Worm (Caenorhabditis elegans) whole organism, L2 larva: ENCODE data around the gene srh-220.

Source experiments
- C34F6.9 ChIP-seq: fragments of 150-350 bp; optimal IDR thresholded peaks from 2 replicates; lab custom pipeline; 2014; ENCODE audit warnings: missing biosample characterization, missing genetic modification characterization
- F13H6.1 ChIP-seq: sonication (generic microtip); optimal IDR thresholded peaks from 2 replicates; lab custom pipeline; 2016; ENCODE audit warnings: missing genetic modification characterization, missing compliant biosample characterization
- R02D3.7 ChIP-seq: fragments of 150-350 bp; optimal IDR thresholded peaks from 2 replicates; lab custom pipeline; 2014; ENCODE audit warnings: missing biosample characterization, missing genetic modification characterization
- Y55F3AM.14 ChIP-seq: fragments of 200-800 bp; sonication (Bioruptor generic); optimal IDR thresholded peaks from 2 replicates; lab custom pipeline; 2018; ENCODE audit warnings: mild to moderate bottlenecking, missing genetic modification characterization, missing compliant biosample characterization
- alr-1 ChIP-seq: fragments of 150-350 bp; optimal IDR thresholded peaks from 2 replicates; lab custom pipeline; 2014; ENCODE audit warnings: missing biosample characterization, missing genetic modification characterization
- ama-1 ChIP-seq: fragments of 150-350 bp; optimal IDR thresholded peaks from 2 replicates; lab custom pipeline; 2018; ENCODE audit warnings: inconsistent platforms
- blmp-1 ChIP-seq: sonication (generic microtip); optimal IDR thresholded peaks from 2 replicates; lab custom pipeline; 2017; ENCODE audit warnings: missing genetic modification characterization, mild to moderate bottlenecking, missing compliant biosample characterization, antibody characterized with exemption, moderate library complexity; ENCODE audit not compliant: insufficient read depth
- ceh-16 ChIP-seq: fragments of 150-350 bp; optimal IDR thresholded peaks from 2 replicates; lab custom pipeline; 2014; ENCODE audit warnings: missing biosample characterization, missing genetic modification characterization
- crh-2 ChIP-seq: sonication (generic microtip); optimal IDR thresholded peaks from 2 replicates; lab custom pipeline; 2017; ENCODE audit warnings: missing biosample characterization, missing genetic modification characterization
- egl-27 ChIP-seq: sonication (generic microtip); optimal IDR thresholded peaks from 3 replicates; lab custom pipeline; 2017; ENCODE audit warnings: missing biosample characterization, missing genetic modification reagents, missing genetic modification characterization
- elt-1 ChIP-seq: fragments of 150-350 bp; optimal IDR thresholded peaks from 2 replicates; lab custom pipeline; 2014; ENCODE audit warnings: missing biosample characterization, missing genetic modification characterization
- elt-3 ChIP-seq: sonication (generic microtip); optimal IDR thresholded peaks from 2 replicates; lab custom pipeline; 2017; ENCODE audit warnings: missing biosample characterization, missing genetic modification characterization
- fos-1 ChIP-seq: fragments of 150-350 bp; optimal IDR thresholded peaks from 2 replicates; lab custom pipeline; 2014; ENCODE audit warnings: missing biosample characterization, missing genetic modification characterization
- gmeb-1 ChIP-seq: fragments of 150-350 bp; optimal IDR thresholded peaks from 2 replicates; lab custom pipeline; 2014; ENCODE audit warnings: missing biosample characterization, missing genetic modification characterization
- lin-11 ChIP-seq: fragments of 150-350 bp; sonication (generic microtip); optimal IDR thresholded peaks from 2 replicates; lab custom pipeline; 2014; ENCODE audit warnings: missing biosample characterization, missing genetic modification characterization, inconsistent platforms, mixed read lengths
- lin-13 ChIP-seq: fragments of 150-350 bp; optimal IDR thresholded peaks from 2 replicates; lab custom pipeline; 2014; ENCODE audit warnings: missing biosample characterization, missing genetic modification reagents, missing genetic modification characterization
- lin-39 ChIP-seq: fragments of 150-350 bp; optimal IDR thresholded peaks from 2 replicates; lab custom pipeline; 2014; ENCODE audit warnings: missing biosample characterization, missing genetic modification reagents, missing genetic modification characterization
- lsy-2 ChIP-seq, 2 experiments: fragments of 150-350 bp in 1 of 2; sonication (generic microtip) in 1 of 2; optimal IDR thresholded peaks; 2 replicates each; lab custom pipeline; 2014 to 2017; ENCODE audit warnings: missing biosample characterization in 2 of 2, missing genetic modification characterization in 2 of 2
- mab-5 ChIP-seq: fragments of 150-350 bp; optimal IDR thresholded peaks from 2 replicates; lab custom pipeline; 2014; ENCODE audit warnings: missing biosample characterization, missing genetic modification characterization
- mbf-1 ChIP-seq: sonication (generic microtip); optimal IDR thresholded peaks from 2 replicates; lab custom pipeline; 2017; ENCODE audit warnings: missing biosample characterization, missing genetic modification characterization
- mdl-1 ChIP-seq, 2 experiments: fragments of 150-350 bp in 1 of 2; sonication (generic microtip) in 1 of 2; optimal IDR thresholded peaks; 2 replicates each; lab custom pipeline; 2017; ENCODE audit warnings: missing biosample characterization in 2 of 2, missing genetic modification characterization in 2 of 2
- nhr-11 ChIP-seq: fragments of 150-350 bp; optimal IDR thresholded peaks from 2 replicates; lab custom pipeline; 2014; ENCODE audit warnings: missing biosample characterization, missing genetic modification characterization
- nhr-12 ChIP-seq: fragments of 150-350 bp; optimal IDR thresholded peaks from 2 replicates; lab custom pipeline; 2014; ENCODE audit warnings: missing biosample characterization, missing genetic modification characterization
- nhr-129 ChIP-seq: fragments of 150-350 bp; optimal IDR thresholded peaks from 2 replicates; lab custom pipeline; 2014; ENCODE audit warnings: missing biosample characterization, missing genetic modification characterization
- nhr-21 ChIP-seq: fragments of 150-350 bp; optimal IDR thresholded peaks from 2 replicates; lab custom pipeline; 2014; ENCODE audit warnings: missing biosample characterization, missing genetic modification characterization
- nhr-23 ChIP-seq: fragments of 150-350 bp; optimal IDR thresholded peaks from 2 replicates; lab custom pipeline; 2014; ENCODE audit warnings: missing biosample characterization, missing genetic modification reagents, missing genetic modification characterization
- nhr-25 ChIP-seq: fragments of 150-350 bp; sonication (generic microtip); optimal IDR thresholded peaks from 3 replicates; lab custom pipeline; 2014; ENCODE audit warnings: missing biosample characterization, missing genetic modification characterization
- nhr-77 ChIP-seq: fragments of 150-350 bp; optimal IDR thresholded peaks from 2 replicates; lab custom pipeline; 2014; ENCODE audit warnings: missing biosample characterization, missing genetic modification characterization
- peb-1 ChIP-seq: fragments of 150-350 bp; optimal IDR thresholded peaks from 2 replicates; lab custom pipeline; 2014; ENCODE audit warnings: missing biosample characterization, missing genetic modification characterization
- skn-1 ChIP-seq: sonication (generic microtip); optimal IDR thresholded peaks from 2 replicates; lab custom pipeline; 2017; ENCODE audit warnings: missing biosample characterization, missing genetic modification characterization
- sma-3 ChIP-seq: sonication (generic microtip); optimal IDR thresholded peaks from 2 replicates; lab custom pipeline; 2016; ENCODE audit warnings: missing genetic modification reagents, missing genetic modification characterization, missing compliant biosample characterization
- sma-9 ChIP-seq, 2 experiments: fragments of 150-350 bp in 1 of 2; sonication (generic microtip) in 1 of 2; optimal IDR thresholded peaks; 2 replicates each; lab custom pipeline; 2014 to 2016; ENCODE audit warnings: missing genetic modification characterization in 2 of 2, mild to moderate bottlenecking in 1 of 2, missing biosample characterization in 1 of 2, missing compliant biosample characterization in 1 of 2, missing genetic modification reagents in 1 of 2, moderate library complexity in 1 of 2
- unc-39 ChIP-seq: fragments of 150-350 bp; optimal IDR thresholded peaks from 2 replicates; lab custom pipeline; 2014; ENCODE audit warnings: missing biosample characterization, missing genetic modification characterization
- unc-55 ChIP-seq: fragments of 150-350 bp; sonication (generic microtip); optimal IDR thresholded peaks from 3 replicates; lab custom pipeline; 2014; ENCODE audit warnings: missing biosample characterization, missing genetic modification reagents, missing genetic modification characterization
- zag-1 ChIP-seq: fragments of 150-350 bp; optimal IDR thresholded peaks from 2 replicates; lab custom pipeline; 2014; ENCODE audit warnings: missing biosample characterization, missing genetic modification characterization
- ztf-1 ChIP-seq: fragments of 200-800 bp; sonication (Bioruptor generic); conservative IDR thresholded peaks from 2 replicates; pipeline ENCODE4 v1.3.6; 2022; ENCODE audit warnings: missing genetic modification characterization, missing compliant biosample characterization
- ztf-11 ChIP-seq: sonication (generic microtip); optimal IDR thresholded peaks from 2 replicates; lab custom pipeline; 2017; ENCODE audit warnings: missing biosample characterization, missing genetic modification characterization
- ztf-4 ChIP-seq: fragments of 150-350 bp; optimal IDR thresholded peaks from 2 replicates; lab custom pipeline; 2014; ENCODE audit warnings: missing biosample characterization, missing genetic modification characterization

Gene srh-220

DNA sequence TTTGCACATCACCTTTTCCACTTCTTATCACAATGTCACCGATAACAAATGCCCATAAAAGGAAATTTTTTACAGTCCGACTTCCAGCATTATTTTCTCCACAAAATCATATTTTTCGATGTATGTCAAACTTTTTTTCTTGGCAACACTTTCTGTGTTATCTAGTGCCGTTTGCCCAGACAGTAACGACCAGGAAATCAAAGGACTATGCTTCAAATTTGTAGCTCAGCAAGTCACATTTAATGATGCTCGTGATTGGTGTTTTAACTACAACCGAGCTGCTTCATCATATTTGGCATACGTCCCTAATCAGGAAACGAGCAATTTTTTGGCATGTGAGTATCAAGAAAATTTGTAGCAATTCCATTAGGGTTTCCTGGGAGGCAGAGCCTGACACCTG lies 14.3 kb downstream of the srh-220 start:
- TF ChIP-seq nhr-77 (tag; lab: Kevin White, UChicago) (no peak), ztf-1 (GFP tag; lab: Robert Waterston, UW) (no peak)

DNA sequence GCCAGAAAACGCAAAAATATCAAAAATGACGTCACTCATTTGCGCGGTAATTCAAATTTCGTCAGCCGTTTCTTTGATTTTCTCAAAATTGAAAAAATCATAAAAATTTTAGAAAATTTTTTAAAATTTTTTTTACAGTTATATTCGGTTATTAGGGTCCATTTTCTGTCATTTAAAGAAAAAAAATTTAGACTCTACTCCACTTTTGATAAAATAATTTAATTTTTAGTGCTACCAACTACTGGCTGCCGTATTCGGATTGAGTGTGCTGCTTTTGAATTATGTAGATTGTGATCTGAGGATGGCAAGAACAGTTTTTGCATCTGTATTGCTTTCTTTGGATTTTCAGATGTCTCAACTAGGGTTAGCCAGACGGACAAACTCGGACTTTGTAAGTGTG lies 15.2 kb downstream of the srh-220 start, which contains the start of gene Y46C8AM.1:
Gene Y46C8AM.1 (plus strand): TSS at position 301 of the 400 bp plus-strand sequence.
- TF ChIP-seq sma-3 (GFP tag; lab: Kevin White, UChicago) (no peak), R02D3.7 (no peak), nhr-12 (tag; lab: Kevin White, UChicago) (no peak), alr-1 (no peak), zag-1 (tag; lab: Kevin White, UChicago) (no peak), lin-39 (no peak), mdl-1 (tag; optimal IDR thresholded peaks at IDR 0.05; lab: Kevin White, UChicago) (no peak), elt-3 (tag; lab: Kevin White, UChicago) (no peak), egl-27 (no peak), C34F6.9 (tag; lab: Kevin White, UChicago) (no peak), ztf-1 (GFP tag; lab: Robert Waterston, UW) (no peak), Y55F3AM.14 (GFP tag; lab: Kevin White, UChicago) (no peak), lsy-2 (tag; optimal IDR thresholded peaks at IDR 0.05; lab: Kevin White, UChicago) (no peak), sma-9 (GFP tag; optimal IDR thresholded peaks at IDR 0.05; lab: Kevin White, UChicago) (no peak), sma-9 (tag; optimal IDR thresholded peaks at IDR 0.05; lab: Kevin White, UChicago) (no peak), lin-11 (tag; lab: Kevin White, UChicago) (no peak)
- TF ChIP-seq, all 48 proteins: peak for 0

ce11 chrIV:3960396-3960795 lies 17.4 kb downstream of the srh-220 start, which contains the start of gene clec-75:
Gene clec-75 (plus strand): TSS chrIV:3960734.
- no peak for TF ChIP-seq lin-13
- no peak for TF ChIP-seq alr-1
- TF ChIP-seq ama-1 = no peak
- TF ChIP-seq elt-3 (tag; lab: Kevin White, UChicago) = no peak
- no peak for TF ChIP-seq C34F6.9 (tag; lab: Kevin White, UChicago)
- no peak for TF ChIP-seq nhr-25 (tag; lab: Kevin White, UChicago)
- TF ChIP-seq nhr-21 (tag; lab: Kevin White, UChicago) = no peak
- TF ChIP-seq mbf-1 (tag; lab: Kevin White, UChicago) = no peak
- no peak for TF ChIP-seq nhr-12 (tag; lab: Kevin White, UChicago)
- no peak for TF ChIP-seq F13H6.1 (tag; lab: Kevin White, UChicago)
- TF ChIP-seq unc-55 (GFP tag; lab: Kevin White, UChicago) = no peak
- TF ChIP-seq R02D3.7 = no peak

DNA sequence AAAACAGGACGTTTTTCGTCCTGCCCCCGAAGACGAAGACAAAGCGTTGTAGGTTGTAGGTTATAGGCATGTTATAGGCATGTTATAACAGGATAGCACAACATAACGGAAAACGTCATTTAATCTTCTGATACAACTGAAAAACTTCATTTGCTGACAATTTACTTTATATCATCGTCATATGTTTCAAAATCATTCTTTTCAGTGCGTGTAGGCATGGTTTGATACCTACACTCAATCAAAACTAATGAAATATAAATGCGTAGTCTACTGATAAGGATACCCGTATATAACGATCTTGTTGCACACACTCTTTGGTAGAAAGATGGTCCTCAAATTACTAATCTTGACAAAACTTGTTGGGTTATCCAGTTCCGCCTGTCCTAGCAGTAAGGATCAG lies 21.1 kb downstream of the srh-220 start, which contains the start of gene clec-74:
Gene clec-74 (plus strand): TSS at position 301 of the 400 bp plus-strand sequence.
- no peak for TF ChIP-seq elt-1
- TF ChIP-seq nhr-25 (tag; lab: Kevin White, UChicago) = no peak
- no peak for TF ChIP-seq egl-27
- TF ChIP-seq blmp-1 (tag; lab: Kevin White, UChicago) = no peak
- no peak for TF ChIP-seq ceh-16 (tag; lab: Kevin White, UChicago)

DNA sequence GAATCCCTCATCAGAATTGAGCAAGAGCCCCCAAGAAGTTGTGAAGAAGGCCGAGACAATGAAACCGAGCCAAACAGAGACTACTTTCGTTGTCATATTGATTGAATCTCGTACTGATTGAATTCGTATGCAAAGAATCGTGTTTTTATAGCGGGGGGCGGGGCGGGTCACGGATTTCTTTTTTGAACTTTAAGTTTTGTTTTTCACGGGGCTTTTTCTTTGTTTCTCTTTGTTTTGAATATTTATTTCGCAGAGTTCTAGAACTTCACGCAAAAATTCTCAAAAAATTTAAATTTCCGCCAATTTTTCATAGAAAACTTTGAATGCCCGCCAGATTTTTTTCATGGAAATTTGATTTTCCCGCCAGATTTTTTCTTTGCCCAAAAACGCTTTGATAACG lies 21.7 kb downstream of the srh-220 start, which contains the start of gene clec-73:
Gene clec-73 (minus strand): TSS at position 101 of the 400 bp plus-strand sequence.
- TF ChIP-seq peb-1 (tag; lab: Kevin White, UChicago) (no peak), crh-2 (tag; lab: Kevin White, UChicago) (no peak), lsy-2 (tag; optimal IDR thresholded peaks at IDR 0.05; lab: Kevin White, UChicago) (no peak), unc-39 (tag; lab: Kevin White, UChicago) (no peak)

- TF ChIP-seq ztf-11 (no peak), elt-3 (tag; lab: Kevin White, UChicago) (no peak), ztf-4 (tag; lab: Kevin White, UChicago) (no peak), unc-39 (tag; lab: Kevin White, UChicago) (no peak), crh-2 (tag; lab: Kevin White, UChicago) (peak; percentile 18), nhr-11 (no peak), fos-1 (tag; lab: Kevin White, UChicago) (peak; percentile 98), sma-9 (GFP tag; optimal IDR thresholded peaks at IDR 0.05; lab: Kevin White, UChicago) (peak; percentile 50), sma-9 (tag; optimal IDR thresholded peaks at IDR 0.05; lab: Kevin White, UChicago) (no peak), skn-1 (peak; percentile 11), zag-1 (tag; lab: Kevin White, UChicago) (no peak), nhr-129 (tag; lab: Kevin White, UChicago) (no peak), gmeb-1 (peak; percentile 5), sma-3 (GFP tag; lab: Kevin White, UChicago) (no peak), F13H6.1 (tag; lab: Kevin White, UChicago) (no peak), nhr-23 (tag; lab: Kevin White, UChicago) (no peak), mbf-1 (tag; lab: Kevin White, UChicago) (no peak), lin-39 (no peak), mab-5 (tag; lab: Kevin White, UChicago) (no peak), elt-1 (no peak)
These were observed 33.4 kb downstream of the srh-220 start, which contains the start of gene clec-72 for ce11 chrIV:3944459-3944858. Gene clec-72 (plus strand): TSS chrIV:3944816.
